Fruit fly (Drosophila melanogaster): ENCODE results near the gene CG12025.

CG12025 gene

dm6 chr3L:1861794-1862447, 3.3 kb upstream of the CG12025 start, which contains the start of gene Rap1 (continued):
- peak; percentile 36 for TF ChIP-seq Adf1 (GFP tag; IDR thresholded peaks at IDR 0.05)
- TF ChIP-seq nmo (GFP tag; optimal IDR thresholded peaks at IDR 0.05): peak; percentile 54
- TF ChIP-seq tap (tag; optimal IDR thresholded peaks at IDR 0.05): no peak
- peak; percentile 53 for TF ChIP-seq CG8944 (GFP tag; optimal IDR thresholded peaks at IDR 0.05)
- peak; percentile 86 for TF ChIP-seq CG2129 (GFP tag; IDR thresholded peaks at IDR 0.05; ENCODE audit: partially characterized antibody)
- TF ChIP-seq Neu2 (GFP tag; optimal IDR thresholded peaks at IDR 0.05; ENCODE audit: borderline replicate concordance): peak; percentile 20
- TF ChIP-seq p53 (GFP tag; optimal IDR thresholded peaks at IDR 0.05): no peak
- TF ChIP-seq Tbp (GFP tag; optimal IDR thresholded peaks at IDR 0.05): no peak
- peak; percentile 92 for TF ChIP-seq vnd (GFP tag; IDR thresholded peaks at IDR 0.05; ENCODE audit: partially characterized antibody)
- TF ChIP-seq CG4617 (GFP tag; optimal IDR thresholded peaks at IDR 0.05; ENCODE audit: borderline replicate concordance): peak; percentile 95
- TF ChIP-seq CG15073 (GFP tag; optimal IDR thresholded peaks at IDR 0.05): no peak
- TF ChIP-seq Scr (GFP tag; IDR thresholded peaks at IDR 0.05; ENCODE audit: partially characterized antibody): peak; percentile 95
- TF ChIP-seq tll (GFP tag; optimal IDR thresholded peaks at IDR 0.05): no peak
- 0 out of 2 replicates have a peak, but pooled peaks have one; percentile 26 for TF ChIP-seq Poxn (GFP tag; IDR thresholded peaks at IDR 0.05)
- TF ChIP-seq Fer1 (GFP tag; optimal IDR thresholded peaks at IDR 0.05): peak; percentile 42
- TF ChIP-seq CG1024 (GFP tag; IDR thresholded peaks at IDR 0.05): peak; percentile 52; the same call in 1 of the 2 replicates
- no peak for TF ChIP-seq CG5180 (GFP tag; optimal IDR thresholded peaks at IDR 0.05)
- peak; percentile 63 for TF ChIP-seq Ets97D (GFP tag; optimal IDR thresholded peaks at IDR 0.05)
- no peak for TF ChIP-seq CG18011 (GFP tag; optimal IDR thresholded peaks at IDR 0.05)
- TF ChIP-seq CG33557 (GFP tag; optimal IDR thresholded peaks at IDR 0.05): no peak
- TF ChIP-seq CG13624 (GFP tag; optimal IDR thresholded peaks at IDR 0.05): peak; percentile 70
- TF ChIP-seq ranshi (GFP tag; IDR thresholded peaks at IDR 0.05): peak; percentile 76
- TF ChIP-seq CG1529 (GFP tag; optimal IDR thresholded peaks at IDR 0.05): no peak
- TF ChIP-seq CG11085 (GFP tag; IDR thresholded peaks at IDR 0.05): peak; percentile 68
- TF ChIP-seq chn (GFP tag; optimal IDR thresholded peaks at IDR 0.05): peak; percentile 45
- TF ChIP-seq CG14050 (GFP tag; IDR thresholded peaks at IDR 0.05): peak; percentile 28; the same call in 2 of the 3 replicates
- TF ChIP-seq jigr1 (GFP tag; IDR thresholded peaks at IDR 0.05): peak; percentile 78; the same call in 2 of the 3 replicates
- TF ChIP-seq MTF-1 (GFP tag; optimal IDR thresholded peaks at IDR 0.05; ENCODE audit: borderline replicate concordance): no peak
- peak; percentile 12 for TF ChIP-seq Deaf1 (tag; optimal IDR thresholded peaks at IDR 0.05)
- no peak for TF ChIP-seq en (GFP tag; optimal IDR thresholded peaks at IDR 0.05)
- peak; percentile 59 for TF ChIP-seq CG9817 (tag; optimal IDR thresholded peaks at IDR 0.05)
- peak; percentile 39 for TF ChIP-seq Myb (GFP tag; optimal IDR thresholded peaks at IDR 0.05)
- TF ChIP-seq gce (GFP tag; IDR thresholded peaks at IDR 0.05): no peak
- 0 out of 2 replicates have a peak, but pooled peaks have one; percentile 23 for TF ChIP-seq peb (GFP tag; IDR thresholded peaks at IDR 0.05)
- no peak for TF ChIP-seq Hey (tag; optimal IDR thresholded peaks at IDR 0.05)
- TF ChIP-seq gro (GFP tag; optimal IDR thresholded peaks at IDR 0.05): peak; percentile 40
- TF ChIP-seq MESR4 (GFP tag; optimal IDR thresholded peaks at IDR 0.05): peak; percentile 72
- TF ChIP-seq CG4707 (GFP tag; optimal IDR thresholded peaks at IDR 0.05): no peak
- TF ChIP-seq Hr78 (GFP tag; optimal IDR thresholded peaks at IDR 0.05): no peak
- peak; percentile 18 for TF ChIP-seq CG9797 (GFP tag; optimal IDR thresholded peaks at IDR 0.05)
- TF ChIP-seq CG4424 (GFP tag; optimal IDR thresholded peaks at IDR 0.05): peak; percentile 76
- peak; percentile 53 for TF ChIP-seq her (GFP tag; optimal IDR thresholded peaks at IDR 0.05)
- TF ChIP-seq Dfd (GFP tag; optimal IDR thresholded peaks at IDR 0.05): no peak
- no peak for TF ChIP-seq sqz (GFP tag; optimal IDR thresholded peaks at IDR 0.05)
- TF ChIP-seq nerfin-1 (tag; optimal IDR thresholded peaks at IDR 0.05): peak; percentile 62
- TF ChIP-seq eyg (GFP tag; optimal IDR thresholded peaks at IDR 0.05): peak; percentile 34
- TF ChIP-seq chif (GFP tag; optimal IDR thresholded peaks at IDR 0.05): peak; percentile 9 to 11
- no peak for TF ChIP-seq CG15479 (GFP tag; optimal IDR thresholded peaks at IDR 0.05)
- peak; percentile 31 for TF ChIP-seq CG3163 (GFP tag; optimal IDR thresholded peaks at IDR 0.05)
